Worm (Caenorhabditis elegans) whole organism, early embryonic: Measurements from ENCODE around the gene F54D5.5.

Experiments used
- B0310.2 ChIP-seq: sonication (generic microtip); optimal IDR thresholded peaks from 2 replicates; lab custom pipeline; 2016; ENCODE audit warnings: mild to moderate bottlenecking, missing genetic modification characterization, missing compliant biosample characterization
- F13C5.2 ChIP-seq: sonication (generic microtip); optimal IDR thresholded peaks from 2 replicates; lab custom pipeline; 2017; ENCODE audit warnings: mild to moderate bottlenecking, missing genetic modification characterization, inconsistent platforms, missing compliant biosample characterization
- aly-1 ChIP-seq: sonication (generic microtip); optimal IDR thresholded peaks from 2 replicates; lab custom pipeline; 2016; ENCODE audit warnings: missing genetic modification characterization, missing compliant biosample characterization
- ama-1 ChIP-seq: fragments of 150-350 bp; optimal IDR thresholded peaks from 2 replicates; lab custom pipeline; 2014
- ceh-13 ChIP-seq: fragments of 200-800 bp; sonication (Bioruptor generic); optimal IDR thresholded peaks from 2 replicates; lab custom pipeline; 2018; ENCODE audit warnings: mild to moderate bottlenecking, missing genetic modification characterization, missing compliant biosample characterization
- ceh-36 ChIP-seq: sonication (generic microtip); optimal IDR thresholded peaks from 2 replicates; lab custom pipeline; 2016; ENCODE audit warnings: missing genetic modification characterization, inconsistent platforms, missing compliant biosample characterization
- ets-7 ChIP-seq: sonication (generic microtip); optimal IDR thresholded peaks from 2 replicates; lab custom pipeline; 2016; ENCODE audit warnings: missing genotype, missing genetic modification characterization, missing compliant biosample characterization
- flt-1 ChIP-seq: fragments of 200-800 bp; sonication (Bioruptor generic); IDR thresholded peaks from 2 replicates; pipeline ENCODE4 v1.3.6; 2022; ENCODE audit warnings: missing genetic modification characterization, missing compliant biosample characterization
- hmbx-1 ChIP-seq: sonication (generic microtip); optimal IDR thresholded peaks from 2 replicates; lab custom pipeline; 2016; ENCODE audit warnings: mild to moderate bottlenecking, missing genetic modification characterization, missing compliant biosample characterization
- hmg-4 ChIP-seq: fragments of 200-800 bp; sonication (Bioruptor generic); optimal IDR thresholded peaks from 2 replicates; lab custom pipeline; 2018; ENCODE audit warnings: mild to moderate bottlenecking, missing genetic modification characterization, missing compliant biosample characterization
- hnd-1 ChIP-seq: sonication (generic microtip); optimal IDR thresholded peaks from 2 replicates; lab custom pipeline; 2016; ENCODE audit warnings: missing genetic modification characterization, missing compliant biosample characterization
- pes-1 ChIP-seq: fragments of 200-800 bp; sonication (Bioruptor generic); IDR thresholded peaks from 2 replicates; pipeline ENCODE4 v1.3.6; 2022; ENCODE audit warnings: missing genetic modification reagents, missing genetic modification characterization, missing compliant biosample characterization
- scrt-1 ChIP-seq: fragments of 200-800 bp; sonication (Bioruptor generic); IDR thresholded peaks from 2 replicates; pipeline ENCODE4 v1.3.6; 2022; ENCODE audit warnings: missing genetic modification characterization, missing compliant biosample characterization
- sea-1 ChIP-seq: fragments of 200-800 bp; sonication (Bioruptor generic); conservative IDR thresholded peaks from 2 replicates; pipeline ENCODE4 v1.3.6; 2022; ENCODE audit warnings: missing genetic modification characterization, missing compliant biosample characterization
- tbx-11 ChIP-seq: fragments of 200-800 bp; sonication (Bioruptor generic); IDR thresholded peaks from 2 replicates; pipeline ENCODE4 v1.3.6; 2022; ENCODE audit warnings: missing genetic modification characterization, missing compliant biosample characterization
- tbx-37 ChIP-seq: fragments of 200-800 bp; sonication (Bioruptor generic); conservative IDR thresholded peaks from 2 replicates; pipeline ENCODE4 v1.3.6; 2022; ENCODE audit warnings: missing genetic modification reagents, missing genetic modification characterization, missing compliant biosample characterization
- tra-4 ChIP-seq: sonication (generic microtip); optimal IDR thresholded peaks from 2 replicates; lab custom pipeline; 2017; ENCODE audit warnings: missing genetic modification characterization, missing compliant biosample characterization

The F54D5.5 gene

DNA sequence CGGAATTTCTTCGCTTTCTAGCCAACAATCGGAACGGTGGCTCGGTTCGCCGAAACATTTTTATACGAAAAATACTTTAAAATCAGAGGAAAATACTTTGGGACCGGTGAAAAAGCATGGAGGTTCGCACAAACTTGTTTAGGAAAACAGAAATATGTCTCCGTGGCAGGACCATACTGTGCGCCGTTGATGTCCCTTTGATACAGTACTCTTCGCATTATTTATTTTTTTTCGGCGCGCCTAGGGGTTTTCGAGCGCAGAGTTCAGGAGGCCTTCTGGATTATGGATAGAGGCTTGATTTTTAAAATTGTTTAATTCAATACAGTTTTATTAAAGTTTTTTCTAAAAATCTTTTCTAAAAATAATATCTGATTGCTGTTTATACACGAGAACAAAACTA is 22.1 kb downstream of the F54D5.5 start, which contains the start of gene F54D5.9:
Gene F54D5.9 (minus strand): TSS at position 115 of the 400 bp plus-strand sequence.
- no peak for TF ChIP-seq B0310.2
- TF ChIP-seq ceh-13 = no peak
- no peak for TF ChIP-seq ceh-36 (tag; lab: Kevin White, UChicago)
- TF ChIP-seq F13C5.2 (tag; lab: Kevin White, UChicago) = no peak
- TF ChIP-seq ets-7 (tag; lab: Kevin White, UChicago) = no peak
- no peak for TF ChIP-seq tbx-11 (GFP tag; lab: Robert Waterston, UW)
- TF ChIP-seq ama-1 (lab: Kevin White, UChicago) = no peak
- TF ChIP-seq flt-1 (GFP tag; lab: Robert Waterston, UW) = no peak
- no peak for TF ChIP-seq hmg-4
- no peak for TF ChIP-seq scrt-1
- TF ChIP-seq pes-1 = no peak
- no peak for TF ChIP-seq aly-1 (tag; lab: Kevin White, UChicago)

- TF ChIP-seq flt-1 (GFP tag; lab: Robert Waterston, UW) = no peak
- no peak for TF ChIP-seq hnd-1 (tag; lab: Kevin White, UChicago)
- no peak for TF ChIP-seq B0310.2
- TF ChIP-seq hmg-4 = peak; percentile 38
- 0 out of 2 replicates have a peak, but pooled peaks have one; percentile 12 for TF ChIP-seq scrt-1
- no peak for TF ChIP-seq tbx-11 (GFP tag; lab: Robert Waterston, UW)
- TF ChIP-seq ceh-36 (tag; lab: Kevin White, UChicago) = no peak
- TF ChIP-seq tra-4 (tag; lab: Kevin White, UChicago) = no peak
- no peak for TF ChIP-seq hmbx-1 (tag; lab: Kevin White, UChicago)
- no peak for TF ChIP-seq F13C5.2 (tag; lab: Kevin White, UChicago)
- no peak for TF ChIP-seq sea-1
Observed at ce11 chrII:11542958-11543357, 23.9 kb downstream of the F54D5.5 start.

ce11 chrII:11542385-11542784 is 24.4 kb downstream of the F54D5.5 start, which contains the start of gene gtf-2E2:
TSS of gene gtf-2E2 (minus strand) at chrII:11542495.
- TF ChIP-seq tbx-11 (GFP tag; lab: Robert Waterston, UW) (no peak), aly-1 (tag; lab: Kevin White, UChicago) (no peak), tra-4 (tag; lab: Kevin White, UChicago) (no peak), B0310.2 (no peak), hmbx-1 (tag; lab: Kevin White, UChicago) (no peak), ets-7 (tag; lab: Kevin White, UChicago) (no peak), tbx-37 (GFP tag; lab: Robert Waterston, UW) (no peak), pes-1 (no peak), F13C5.2 (tag; lab: Kevin White, UChicago) (no peak), flt-1 (GFP tag; lab: Robert Waterston, UW) (no peak), scrt-1 (no peak), ceh-36 (tag; lab: Kevin White, UChicago) (no peak), ama-1 (lab: Kevin White, UChicago) (no peak), hmg-4 (no peak), hnd-1 (tag; lab: Kevin White, UChicago) (no peak), ceh-13 (no peak), sea-1 (no peak)

- no peak for TF ChIP-seq ets-7 (tag; lab: Kevin White, UChicago)
- TF ChIP-seq ama-1 (lab: Kevin White, UChicago) = no peak
- TF ChIP-seq flt-1 (GFP tag; lab: Robert Waterston, UW) = no peak
- TF ChIP-seq B0310.2 = no peak
- no peak for TF ChIP-seq hmg-4
- TF ChIP-seq tra-4 (tag; lab: Kevin White, UChicago) = no peak
- no peak for TF ChIP-seq tbx-11 (GFP tag; lab: Robert Waterston, UW)
- TF ChIP-seq sea-1 = no peak
- no peak for TF ChIP-seq aly-1 (tag; lab: Kevin White, UChicago)
- TF ChIP-seq scrt-1 = no peak
- no peak for TF ChIP-seq pes-1
- no peak for TF ChIP-seq ceh-13
Observed at ce11 chrII:11538741-11539140, 28.1 kb downstream of the F54D5.5 start, which contains the start of gene Y62F5A.9. TSS of gene Y62F5A.9 (minus strand) at chrII:11538841.

DNA sequence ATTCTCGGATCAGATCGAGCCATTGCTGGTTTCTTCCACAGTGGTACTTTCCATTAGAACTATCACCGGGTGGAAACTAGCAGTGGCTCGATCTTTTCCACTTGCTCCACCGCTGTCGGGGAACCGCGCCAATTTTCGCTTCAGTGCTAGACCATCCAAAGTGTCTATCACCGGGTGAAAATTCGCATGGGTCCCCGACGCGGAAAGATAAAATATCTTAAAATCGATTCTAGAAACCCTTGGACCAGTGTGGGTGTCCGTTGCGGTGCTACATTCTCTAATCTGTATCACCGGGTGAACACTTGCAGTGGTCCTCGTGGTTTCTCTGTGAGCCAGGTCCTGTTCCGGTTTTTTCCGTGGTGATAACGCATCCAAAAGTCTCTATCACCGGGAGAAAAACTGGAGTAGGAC is 29.2 kb downstream of the F54D5.5 start:
- TF ChIP-seq scrt-1 (no peak), tbx-11 (GFP tag; lab: Robert Waterston, UW) (no peak), ceh-13 (no peak), ets-7 (tag; lab: Kevin White, UChicago) (no peak), ceh-36 (tag; lab: Kevin White, UChicago) (peak; percentile 32), B0310.2 (peak; percentile 76), flt-1 (GFP tag; lab: Robert Waterston, UW) (peak; percentile 9; the same call in 1 of the 2 replicates), sea-1 (peak; percentile 46; the same call in 1 of the 2 replicates), pes-1 (peak; percentile 71), hmbx-1 (tag; lab: Kevin White, UChicago) (peak; percentile 66), aly-1 (tag; lab: Kevin White, UChicago) (no peak), ama-1 (lab: Kevin White, UChicago) (peak; percentile 98), hmg-4 (peak; percentile 69)

ce11 chrII:11537115-11537514 is 29.7 kb downstream of the F54D5.5 start:
- TF ChIP-seq B0310.2 (no peak), ets-7 (tag; lab: Kevin White, UChicago) (peak; percentile 33), hmg-4 (peak; percentile 43), tbx-37 (GFP tag; lab: Robert Waterston, UW) (no peak), sea-1 (no peak)

DNA sequence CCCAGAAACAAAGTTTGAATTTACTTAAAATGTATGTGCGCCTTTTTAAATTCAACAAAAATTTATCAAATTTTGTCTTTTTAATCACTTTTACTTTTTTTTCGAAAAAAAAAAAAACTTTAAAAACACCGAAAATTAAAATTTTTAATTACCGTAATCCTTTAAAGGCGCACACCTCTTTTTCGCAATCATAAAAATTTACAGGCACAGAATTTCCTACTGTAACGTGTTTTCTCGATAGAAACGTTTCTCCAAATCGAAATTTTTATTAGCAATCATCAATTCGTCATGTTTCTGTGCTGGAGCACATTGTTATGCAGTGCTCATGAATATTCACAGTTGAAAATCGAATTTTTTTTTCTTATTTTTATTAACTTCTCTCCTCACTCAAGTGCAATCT is 30.3 kb downstream of the F54D5.5 start:
- no peak for TF ChIP-seq ama-1 (lab: Kevin White, UChicago)
- TF ChIP-seq F13C5.2 (tag; lab: Kevin White, UChicago) = no peak
- TF ChIP-seq tbx-37 (GFP tag; lab: Robert Waterston, UW) = no peak
- TF ChIP-seq pes-1 = no peak
- TF ChIP-seq scrt-1 = no peak
- TF ChIP-seq hmbx-1 (tag; lab: Kevin White, UChicago) = no peak
- no peak for TF ChIP-seq hnd-1 (tag; lab: Kevin White, UChicago)
- no peak for TF ChIP-seq tbx-11 (GFP tag; lab: Robert Waterston, UW)
- TF ChIP-seq hmg-4 = no peak
- no peak for TF ChIP-seq B0310.2
- TF ChIP-seq flt-1 (GFP tag; lab: Robert Waterston, UW) = no peak
- TF ChIP-seq ceh-36 (tag; lab: Kevin White, UChicago) = no peak
- no peak for TF ChIP-seq sea-1
- no peak for TF ChIP-seq ets-7 (tag; lab: Kevin White, UChicago)
- TF ChIP-seq tra-4 (tag; lab: Kevin White, UChicago) = no peak
- no peak for TF ChIP-seq aly-1 (tag; lab: Kevin White, UChicago)
- TF ChIP-seq ceh-13 = no peak
